Worm (Caenorhabditis elegans) whole organism, midembryonic: ENCODE measurements around the gene srx-98.

Experiments
- flt-1 ChIP-seq: fragments of 200-800 bp; sonication (Bioruptor generic); IDR thresholded peaks from 2 replicates; pipeline ENCODE4 v1.3.6; 2022; ENCODE audit warnings: missing genetic modification characterization, missing compliant biosample characterization
- med-1 ChIP-seq: sonication (generic microtip); optimal IDR thresholded peaks from 2 replicates; lab custom pipeline; 2017; ENCODE audit warnings: missing genetic modification characterization, mild to moderate bottlenecking, missing compliant biosample characterization, antibody characterized with exemption, missing genetic modification reagents; ENCODE audit not compliant: insufficient read depth
- ref-1 ChIP-seq: fragments of 200-800 bp; sonication (Bioruptor generic); conservative IDR thresholded peaks from 2 replicates; pipeline ENCODE4 v1.3.6; 2022; ENCODE audit warnings: missing genetic modification reagents, missing genetic modification characterization, missing compliant biosample characterization
- ztf-23 ChIP-seq: fragments of 200-800 bp; sonication (Bioruptor generic); IDR thresholded peaks from 2 replicates; pipeline ENCODE4 v1.3.6; 2022; ENCODE audit warnings: missing genetic modification reagents, missing genetic modification characterization, missing compliant biosample characterization

- TF ChIP-seq flt-1 (GFP tag; lab: Robert Waterston, UW) (no peak), ztf-23 (GFP tag; lab: Robert Waterston, UW) (no peak), med-1 (no peak), ref-1 (no peak)
These were observed 30.4 kb upstream of the srx-98 start, which contains the start of gene srx-105 for ce11 chrII:3701305-3701704.
